Fruit fly (Drosophila melanogaster) Kc167 (cell line): ENCODE results near the gene yellow-e3.

ENCODE experiments used
- Myc ChIP-seq: fragments of >200 bp; optimal IDR thresholded peaks from 2 replicates; lab custom pipeline; 2017; ENCODE audit warnings: missing external identifiers
- Sin3A ChIP-seq: fragments of >200 bp; optimal IDR thresholded peaks from 2 replicates; lab custom pipeline; 2018; ENCODE audit warnings: missing external identifiers
- h ChIP-seq: fragments of >200 bp; optimal IDR thresholded peaks from 3 replicates; lab custom pipeline; 2018; ENCODE audit warnings: missing external identifiers
- insv ChIP-seq: fragments of >200 bp; optimal IDR thresholded peaks from 3 replicates; lab custom pipeline; 2018; ENCODE audit warnings: missing external identifiers
- psq ChIP-seq: fragments of >200 bp; optimal IDR thresholded peaks from 2 replicates; lab custom pipeline; 2017; ENCODE audit warnings: missing external identifiers
- ttk ChIP-seq: sonication (Bioruptor generic); optimal IDR thresholded peaks from 2 replicates; lab custom pipeline; 2017; ENCODE audit warnings: missing external identifiers

yellow-e3 gene

DNA sequence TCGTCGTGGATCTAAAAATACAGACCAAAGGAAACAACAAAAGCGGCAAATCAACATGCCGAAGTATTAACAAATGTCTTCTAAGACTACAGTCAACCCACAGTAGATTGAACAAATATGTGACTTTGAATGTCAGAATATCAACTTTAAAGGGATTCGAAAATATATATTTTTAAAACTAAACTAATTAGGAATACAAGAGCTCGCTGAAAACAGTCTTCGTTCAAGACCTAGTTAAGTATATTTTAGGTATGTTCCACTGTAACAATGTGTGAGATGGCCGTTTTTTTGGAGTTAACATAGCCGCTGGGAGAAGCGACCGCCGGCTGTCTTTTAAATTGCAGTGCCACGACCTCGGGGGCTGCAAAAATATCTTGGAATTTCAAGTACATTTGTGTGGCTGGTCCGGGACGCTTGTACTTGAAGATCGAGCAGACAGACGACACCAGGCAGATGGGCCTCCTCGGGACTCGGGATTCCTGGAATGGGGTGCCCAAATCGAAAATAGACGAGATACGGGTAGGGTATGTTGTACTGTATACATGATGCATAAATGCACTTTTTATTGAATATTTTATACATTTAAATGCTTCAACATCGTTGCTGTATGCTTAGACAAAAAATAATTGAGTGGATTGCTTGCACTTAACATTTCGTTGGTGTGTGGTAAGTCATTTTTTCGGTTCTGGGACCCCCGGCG lies 23.8 kb upstream of the yellow-e3 start:
- no peak for TF ChIP-seq h (lab: Kevin White, UChicago)
- no peak for TF ChIP-seq Sin3A (lab: Kevin White, UChicago)
- TF ChIP-seq Myc (lab: Kevin White, UChicago): no peak
- no peak for TF ChIP-seq psq (lab: Kevin White, UChicago)
- TF ChIP-seq ttk (lab: Kevin White, UChicago): no peak
- no peak for TF ChIP-seq insv

DNA sequence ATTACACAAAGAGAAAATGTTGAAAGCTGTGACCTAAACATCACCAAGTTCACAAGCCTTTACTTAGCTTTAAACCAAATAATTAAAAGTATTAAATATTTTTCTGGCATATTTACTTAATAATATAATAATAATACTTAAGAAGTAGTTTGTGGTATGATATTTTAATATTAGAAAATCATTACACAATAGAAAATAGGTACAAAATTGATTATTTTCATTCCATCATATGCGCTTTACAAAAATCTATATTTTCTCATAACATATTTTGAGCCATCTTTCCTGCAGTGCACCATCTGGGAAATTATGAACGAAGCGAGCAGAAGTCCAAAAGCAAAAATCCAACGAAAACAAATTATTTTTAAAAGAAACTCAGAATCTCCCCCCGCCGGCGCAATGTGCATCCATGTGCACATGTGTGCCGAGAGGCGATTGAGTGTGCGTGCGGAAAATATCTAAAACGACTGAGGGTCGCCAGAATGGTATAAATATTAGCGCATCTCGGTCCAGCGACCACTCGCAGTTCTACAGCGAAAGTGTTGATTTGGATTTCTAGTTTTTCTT lies 20.9 kb upstream of the yellow-e3 start, which contains the start of gene Act87E:
Gene Act87E (plus strand): TSS at position 514 of the 564 bp plus-strand sequence.
- TF ChIP-seq ttk (lab: Kevin White, UChicago) (no peak), Myc (lab: Kevin White, UChicago) (no peak), insv (no peak), psq (lab: Kevin White, UChicago) (no peak), Sin3A (lab: Kevin White, UChicago) (no peak), h (lab: Kevin White, UChicago) (no peak)

DNA sequence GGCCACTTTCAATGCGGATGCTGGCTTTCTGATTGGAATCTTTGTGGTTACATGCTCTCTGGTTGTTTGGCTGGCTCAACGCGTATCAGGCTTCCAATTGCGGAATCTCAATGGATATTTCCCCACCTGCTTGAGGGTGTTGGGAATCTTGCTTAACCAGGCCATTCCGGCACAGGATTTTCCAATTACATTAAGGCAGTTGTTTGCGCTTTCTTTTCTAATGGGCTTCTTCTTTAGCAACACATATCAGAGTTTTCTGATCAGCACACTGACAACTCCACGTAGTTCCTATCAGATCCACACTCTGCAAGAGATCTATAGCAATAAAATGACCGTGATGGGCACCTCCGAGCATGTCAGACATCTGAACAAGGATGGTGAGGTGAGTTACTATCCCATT lies 17.5 kb upstream of the yellow-e3 start:
- TF ChIP-seq insv (no peak), psq (lab: Kevin White, UChicago) (no peak), h (lab: Kevin White, UChicago) (no peak), Myc (lab: Kevin White, UChicago) (no peak), Sin3A (lab: Kevin White, UChicago) (no peak), ttk (lab: Kevin White, UChicago) (no peak)

DNA sequence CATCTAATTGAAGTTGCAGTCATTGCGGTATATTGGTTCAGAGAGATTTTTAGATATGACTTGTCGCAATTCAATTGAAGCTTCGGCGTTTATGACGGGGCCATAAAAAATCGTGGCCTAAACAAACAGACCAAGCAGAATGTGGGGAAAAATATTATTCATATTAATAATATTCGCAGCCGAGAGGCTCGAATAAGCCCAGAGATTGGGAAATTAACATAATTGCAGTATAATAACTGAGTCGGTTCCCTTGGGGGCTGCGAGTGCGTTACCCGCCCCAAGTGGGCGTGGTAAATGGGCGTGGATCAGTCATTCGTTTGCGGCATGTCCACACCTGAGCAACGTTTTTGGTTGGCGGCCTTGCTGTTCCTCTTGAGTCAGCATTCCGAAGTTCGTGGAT lies 15.3 kb upstream of the yellow-e3 start, which contains the start of gene Ir87a:
Gene Ir87a (plus strand): TSS at position 301 of the 400 bp plus-strand sequence.
- TF ChIP-seq Myc (lab: Kevin White, UChicago) (no peak), Sin3A (lab: Kevin White, UChicago) (no peak), h (lab: Kevin White, UChicago) (no peak)

DNA sequence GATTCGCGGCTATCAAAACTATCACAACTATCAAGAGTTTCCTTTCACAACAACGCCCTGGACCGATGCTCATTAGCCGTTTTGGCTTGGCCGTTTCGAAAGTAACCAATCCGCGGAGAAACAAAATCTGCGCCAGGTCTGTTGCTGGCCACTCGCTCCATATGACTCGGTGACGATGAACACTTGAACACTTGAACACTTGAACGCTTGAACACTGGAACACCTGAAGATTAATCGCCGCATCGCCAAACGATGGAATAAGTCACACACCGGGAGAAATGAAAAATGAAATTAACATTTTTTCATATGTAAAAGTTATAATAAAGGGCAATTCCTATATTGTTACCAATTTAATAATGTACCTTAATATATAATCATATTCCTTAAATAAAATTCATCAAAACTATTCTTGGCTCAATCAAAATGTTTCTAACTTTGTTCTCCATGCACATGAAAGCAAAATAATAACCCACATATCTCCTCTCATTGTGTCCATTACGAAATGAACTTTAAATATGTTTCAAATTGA lies 12.5 kb upstream of the yellow-e3 start:
- TF ChIP-seq insv (no peak), Sin3A (lab: Kevin White, UChicago) (no peak), psq (lab: Kevin White, UChicago) (no peak), h (lab: Kevin White, UChicago) (no peak), Myc (lab: Kevin White, UChicago) (no peak), ttk (lab: Kevin White, UChicago) (no peak)

DNA sequence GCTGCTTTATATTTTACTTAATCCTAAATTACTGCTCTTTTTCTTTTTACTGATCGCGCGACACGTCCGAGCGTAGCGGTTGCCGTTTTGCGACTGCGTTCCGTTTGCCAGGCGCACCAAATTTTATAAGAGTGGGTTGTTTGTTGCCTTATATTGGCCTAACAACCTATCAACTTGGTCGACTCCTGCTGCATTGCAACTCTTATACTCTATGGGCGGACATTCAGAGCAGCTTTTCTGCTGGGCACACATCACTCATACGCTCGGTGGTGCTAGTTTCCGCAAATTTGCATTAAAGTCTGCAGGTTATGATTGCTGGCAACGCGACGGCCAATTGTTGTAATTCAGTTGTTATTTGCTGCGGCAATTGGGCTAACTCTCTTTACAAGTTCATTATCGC lies 10.5 kb upstream of the yellow-e3 start, which contains the start of gene yellow-e:
Gene yellow-e (minus strand): TSS at position 101 of the 400 bp plus-strand sequence.
- TF ChIP-seq insv: no peak

DNA sequence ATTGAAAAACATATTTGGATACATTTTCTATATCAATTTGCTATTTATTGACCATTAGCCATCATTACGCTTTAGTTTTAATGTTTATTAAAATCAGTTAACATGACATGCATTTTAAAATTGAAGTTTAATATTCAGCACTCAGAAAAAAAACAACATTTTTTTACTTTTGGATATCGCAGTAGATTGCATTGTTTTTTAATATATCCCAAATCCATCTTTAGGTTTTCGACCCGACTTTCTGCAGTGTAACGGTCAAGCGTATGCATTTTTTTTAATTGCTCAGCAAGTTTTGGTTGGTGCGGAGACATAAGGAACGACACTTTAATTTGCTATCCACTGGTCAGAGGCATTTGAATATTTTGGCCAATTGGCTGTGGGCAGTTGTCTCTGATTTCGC lies 8.0 kb upstream of the yellow-e3 start:
- TF ChIP-seq insv (no peak), Myc (lab: Kevin White, UChicago) (no peak), psq (lab: Kevin White, UChicago) (no peak), h (lab: Kevin White, UChicago) (no peak), Sin3A (lab: Kevin White, UChicago) (no peak), ttk (lab: Kevin White, UChicago) (no peak)

DNA sequence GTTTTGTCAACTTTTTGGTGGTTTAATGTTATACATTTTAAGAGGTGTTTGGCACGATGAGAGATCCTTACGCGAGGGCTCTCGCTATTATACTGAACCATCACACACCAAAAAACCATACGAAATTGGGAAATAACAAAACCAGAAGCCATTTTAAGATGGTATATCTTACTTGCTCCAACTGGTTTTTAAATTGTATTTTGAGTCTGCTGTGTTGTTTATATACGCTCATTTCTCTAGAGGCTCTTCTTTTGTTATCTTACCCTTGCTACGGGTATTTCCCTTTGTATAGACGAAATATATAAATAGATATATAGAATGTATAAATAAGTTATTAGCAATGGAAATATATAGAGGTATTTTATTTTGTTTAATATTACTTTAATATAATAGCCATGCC lies 2.2 kb upstream of the yellow-e3 start, which contains the start of gene yellow-e2:
Gene yellow-e2 (minus strand): TSS at position 101 of the 400 bp plus-strand sequence.
- TF ChIP-seq ttk (lab: Kevin White, UChicago) (no peak), Myc (lab: Kevin White, UChicago) (no peak), insv (no peak), Sin3A (lab: Kevin White, UChicago) (no peak), h (lab: Kevin White, UChicago) (no peak), psq (lab: Kevin White, UChicago) (no peak)

DNA sequence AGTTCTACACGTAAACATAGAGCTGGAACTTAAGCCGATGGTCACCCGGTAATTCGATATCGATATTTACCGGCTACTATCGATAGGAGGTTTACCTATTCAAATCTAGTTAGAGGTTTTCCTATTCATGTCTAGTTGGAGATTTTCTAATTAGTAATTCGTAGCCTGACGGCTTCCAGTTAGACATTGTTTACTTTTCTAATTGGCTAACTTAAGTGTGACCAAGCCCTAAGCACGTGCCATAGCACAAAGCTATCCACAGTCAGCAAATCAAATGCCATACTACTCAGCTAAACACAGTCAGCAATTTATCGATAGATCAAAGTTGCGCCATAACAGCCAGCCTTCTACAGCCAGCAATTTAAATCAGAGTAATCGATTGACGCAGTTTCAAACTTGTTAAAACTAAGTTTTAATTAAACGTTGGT lies 1.6 kb downstream of the yellow-e3 start, which contains the start of gene Dpm3:
Gene Dpm3 (minus strand): TSS at position 20 of the 428 bp plus-strand sequence.
- TF ChIP-seq insv (no peak), Myc (lab: Kevin White, UChicago) (no peak), Sin3A (lab: Kevin White, UChicago) (no peak), ttk (lab: Kevin White, UChicago) (no peak), h (lab: Kevin White, UChicago) (no peak), psq (lab: Kevin White, UChicago) (no peak)

DNA sequence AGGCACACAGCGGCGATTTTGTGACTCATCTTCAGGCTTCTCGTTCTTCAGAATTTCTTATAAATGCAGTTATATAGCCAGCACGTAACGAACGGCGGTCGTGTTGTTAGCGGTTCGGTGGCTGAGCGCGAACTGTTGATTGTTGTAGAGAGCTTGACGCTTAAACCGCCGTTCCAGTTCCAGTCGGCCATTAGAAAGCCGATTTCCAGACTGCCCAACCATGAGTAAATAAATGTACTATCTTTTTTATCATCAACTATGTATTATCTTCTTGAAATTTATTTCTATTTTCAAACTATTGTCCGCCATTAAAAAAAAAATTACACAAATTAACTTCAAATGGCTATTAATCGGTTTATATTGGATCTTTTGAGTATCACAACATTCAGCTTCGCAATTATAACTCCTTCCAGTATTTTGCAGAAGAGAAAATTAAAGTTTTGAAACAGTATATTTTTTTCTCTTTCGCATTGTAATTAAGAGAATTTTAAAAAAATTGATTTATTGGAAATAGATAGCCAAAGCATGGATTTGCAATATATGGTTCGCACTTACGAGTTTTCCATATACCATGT lies 2.9 kb downstream of the yellow-e3 start, which contains the start of gene GILT1:
Gene GILT1 (minus strand): TSS at position 141 of the 575 bp plus-strand sequence.
- no peak for TF ChIP-seq Myc (lab: Kevin White, UChicago)
- no peak for TF ChIP-seq insv
- no peak for TF ChIP-seq psq (lab: Kevin White, UChicago)

DNA sequence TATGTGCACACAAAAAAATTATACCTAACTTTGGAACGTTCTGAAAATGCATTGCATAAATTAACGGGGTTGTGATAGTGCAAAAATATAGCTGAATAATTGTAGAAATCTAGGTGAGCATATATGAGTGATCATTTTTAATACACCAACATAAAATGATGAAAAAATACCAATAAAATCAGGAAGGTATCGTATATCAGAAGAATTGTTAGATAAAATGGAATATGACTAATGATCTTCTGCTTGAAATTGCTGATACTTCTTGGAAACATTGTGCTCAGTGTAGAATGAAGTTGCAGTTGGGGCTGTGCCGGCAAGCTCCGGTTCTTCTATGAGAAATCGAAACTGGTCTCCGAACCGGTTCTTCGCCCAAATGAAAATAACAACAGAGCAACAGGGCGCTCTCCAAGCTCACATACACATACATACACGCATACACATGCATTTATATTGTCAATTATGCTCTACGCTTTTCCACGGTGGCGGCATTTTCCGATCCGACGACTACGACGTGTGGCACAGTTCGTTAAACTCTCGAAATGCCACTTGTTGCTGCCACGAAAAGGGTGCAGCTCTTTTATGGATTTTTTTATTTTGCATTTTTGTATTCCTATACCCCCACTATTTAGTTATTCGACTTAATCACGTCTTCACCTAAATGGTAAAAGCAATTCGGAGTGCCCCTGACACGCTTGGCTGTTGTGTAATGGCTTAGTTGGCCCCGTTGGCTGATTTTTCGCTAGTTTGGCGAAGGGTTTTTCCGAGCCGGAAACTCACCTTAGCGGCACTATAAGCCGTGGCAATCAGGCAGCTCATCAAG lies 3.6 kb downstream of the yellow-e3 start:
- no peak for TF ChIP-seq Sin3A (lab: Kevin White, UChicago)
- TF ChIP-seq psq (lab: Kevin White, UChicago): no peak
- TF ChIP-seq ttk (lab: Kevin White, UChicago): no peak
- no peak for TF ChIP-seq Myc (lab: Kevin White, UChicago)
